Worm (Caenorhabditis elegans): Measurements from ENCODE around the gene cpb-1.

Gene cpb-1

ce11 chrIII:9315180-9315579 lies 6.9 kb upstream of the cpb-1 start:
- TF ChIP-seq nhr-11 (tag; optimal IDR thresholded peaks at IDR 0.05) (no peak), blmp-1 (tag; optimal IDR thresholded peaks at IDR 0.05; ENCODE audit: insufficient read depth) (no peak), mbf-1 (tag; optimal IDR thresholded peaks at IDR 0.05) (no peak), nhr-77 (tag; optimal IDR thresholded peaks at IDR 0.05) (no peak), sem-4 (tag; optimal IDR thresholded peaks at IDR 0.05) (no peak), ZK546.5 (tag; optimal IDR thresholded peaks at IDR 0.05) (no peak), elt-1 (tag; optimal IDR thresholded peaks at IDR 0.05) (no peak), unc-55 (GFP tag; optimal IDR thresholded peaks at IDR 0.05) (no peak), lin-13 (GFP tag; optimal IDR thresholded peaks at IDR 0.05) (no peak), mab-5 (tag; optimal IDR thresholded peaks at IDR 0.05) (no peak), zag-1 (tag; optimal IDR thresholded peaks at IDR 0.05) (no peak)

- TF ChIP-seq lin-39 (tag; optimal IDR thresholded peaks at IDR 0.05), result no peak
- TF ChIP-seq C34F6.9 (tag; optimal IDR thresholded peaks at IDR 0.05), result no peak
- no peak for TF ChIP-seq fos-1 (tag; optimal IDR thresholded peaks at IDR 0.05)
- no peak for TF ChIP-seq ztf-4 (tag; optimal IDR thresholded peaks at IDR 0.05)
- no peak for TF ChIP-seq crh-2 (tag; optimal IDR thresholded peaks at IDR 0.05)
Observed at ce11 chrIII:9317601-9318000, 4.5 kb upstream of the cpb-1 start.

DNA sequence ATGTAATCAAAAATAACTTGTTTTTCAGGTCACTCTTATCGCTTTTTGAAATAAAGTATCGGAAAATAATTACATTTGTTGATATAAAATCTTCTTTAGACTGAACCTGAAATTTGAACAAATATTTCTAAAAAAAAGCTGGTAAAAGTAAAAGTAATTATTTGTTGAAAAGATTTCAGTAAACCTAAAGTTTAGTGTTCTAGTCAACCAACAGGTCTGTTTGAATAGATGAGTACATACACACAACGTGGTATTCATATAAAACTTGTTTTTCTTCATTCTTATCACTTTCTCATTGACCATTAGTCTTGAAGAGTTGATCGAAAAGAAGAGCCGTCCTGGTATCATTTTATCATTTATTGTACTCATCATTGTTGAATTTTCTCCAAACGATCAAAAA lies 2.5 kb upstream of the cpb-1 start, which contains the start of gene C40H1.9:
C40H1.9 (plus strand) TSS at position 301 of the 400 bp plus-strand sequence.
- TF ChIP-seq ama-1 (optimal IDR thresholded peaks at IDR 0.05) (no peak), mab-5 (tag; optimal IDR thresholded peaks at IDR 0.05) (no peak), nhr-12 (tag; optimal IDR thresholded peaks at IDR 0.05) (no peak), ztf-4 (tag; optimal IDR thresholded peaks at IDR 0.05) (no peak), lin-11 (tag; optimal IDR thresholded peaks at IDR 0.05) (no peak), fos-1 (tag; optimal IDR thresholded peaks at IDR 0.05) (no peak), C34F6.9 (tag; optimal IDR thresholded peaks at IDR 0.05) (no peak), mdl-1 (tag; optimal IDR thresholded peaks at IDR 0.05) (no peak)

ce11 chrIII:9324724-9325123 lies 2.6 kb downstream of the cpb-1 start, which contains the start of gene C40H1.7:
Gene C40H1.7 (plus strand): TSS chrIII:9325024.
- no peak for TF ChIP-seq nhr-23 (tag; optimal IDR thresholded peaks at IDR 0.05)
- no peak for TF ChIP-seq alr-1 (tag; optimal IDR thresholded peaks at IDR 0.05)
- no peak for TF ChIP-seq lsy-2 (tag; optimal IDR thresholded peaks at IDR 0.05)
- no peak for TF ChIP-seq F13H6.1 (tag; optimal IDR thresholded peaks at IDR 0.05)

- TF ChIP-seq gmeb-1 (tag; optimal IDR thresholded peaks at IDR 0.05), result peak; percentile 44
- no peak for TF ChIP-seq nhr-11 (tag; optimal IDR thresholded peaks at IDR 0.05)
- TF ChIP-seq nhr-237 (tag; optimal IDR thresholded peaks at IDR 0.05), result no peak
- peak; percentile 87 for TF ChIP-seq crh-2 (tag; optimal IDR thresholded peaks at IDR 0.05)
- TF ChIP-seq C34F6.9 (tag; optimal IDR thresholded peaks at IDR 0.05), result no peak
- no peak for TF ChIP-seq nhr-23 (tag; optimal IDR thresholded peaks at IDR 0.05)
- TF ChIP-seq F13H6.1 (tag; optimal IDR thresholded peaks at IDR 0.05), result peak; percentile 12
- TF ChIP-seq sma-9 (GFP tag; optimal IDR thresholded peaks at IDR 0.05), result peak; percentile 72
- no peak for TF ChIP-seq sma-9 (tag; optimal IDR thresholded peaks at IDR 0.05)
- TF ChIP-seq ztf-11 (tag; optimal IDR thresholded peaks at IDR 0.05), result no peak
- peak; percentile 34 for TF ChIP-seq sma-3 (GFP tag; optimal IDR thresholded peaks at IDR 0.05)
- TF ChIP-seq nhr-10 (tag; optimal IDR thresholded peaks at IDR 0.05), result no peak
- TF ChIP-seq lin-39 (tag; optimal IDR thresholded peaks at IDR 0.05), result no peak
- peak; percentile 93 for TF ChIP-seq fos-1 (tag; optimal IDR thresholded peaks at IDR 0.05)
- TF ChIP-seq unc-62 (GFP tag; optimal IDR thresholded peaks at IDR 0.05), result no peak
- no peak for TF ChIP-seq nhr-129 (tag; optimal IDR thresholded peaks at IDR 0.05)
Observed at ce11 chrIII:9326528-9326927, 4.4 kb downstream of the cpb-1 start.

ce11 chrIII:9327910-9328309 lies 5.8 kb downstream of the cpb-1 start:
- TF ChIP-seq ceh-16 (tag; optimal IDR thresholded peaks at IDR 0.05) (no peak), nhr-237 (tag; optimal IDR thresholded peaks at IDR 0.05) (no peak), blmp-1 (tag; optimal IDR thresholded peaks at IDR 0.05; ENCODE audit: insufficient read depth) (no peak), egl-27 (tag; optimal IDR thresholded peaks at IDR 0.05) (no peak), fos-1 (tag; optimal IDR thresholded peaks at IDR 0.05) (no peak), nhr-129 (tag; optimal IDR thresholded peaks at IDR 0.05) (no peak), crh-2 (tag; optimal IDR thresholded peaks at IDR 0.05) (no peak), R02D3.7 (tag; optimal IDR thresholded peaks at IDR 0.05) (no peak), snpc-4 (tag; optimal IDR thresholded peaks at IDR 0.05) (no peak), aly-2 (tag; optimal IDR thresholded peaks at IDR 0.05) (no peak), skn-1 (tag; optimal IDR thresholded peaks at IDR 0.05) (no peak), lin-11 (tag; optimal IDR thresholded peaks at IDR 0.05) (no peak), ceh-82 (tag; optimal IDR thresholded peaks at IDR 0.05) (no peak), Y55F3AM.14 (GFP tag; optimal IDR thresholded peaks at IDR 0.05) (no peak), elt-1 (tag; optimal IDR thresholded peaks at IDR 0.05) (no peak), C34F6.9 (tag; optimal IDR thresholded peaks at IDR 0.05) (no peak)
